Fruit fly (Drosophila melanogaster) ovary, adult (tissue): ENCODE data around the gene CG15530.

Experiments used
- CG17801 ChIP-seq: fragments of 200-800 bp; optimal IDR thresholded peaks from 2 replicates; lab custom pipeline; 2019; ENCODE audit warnings: missing biosample characterization, mild to moderate bottlenecking, missing genetic modification characterization, moderate library complexity; ENCODE audit not compliant: partially characterized antibody

CG15530 gene

DNA sequence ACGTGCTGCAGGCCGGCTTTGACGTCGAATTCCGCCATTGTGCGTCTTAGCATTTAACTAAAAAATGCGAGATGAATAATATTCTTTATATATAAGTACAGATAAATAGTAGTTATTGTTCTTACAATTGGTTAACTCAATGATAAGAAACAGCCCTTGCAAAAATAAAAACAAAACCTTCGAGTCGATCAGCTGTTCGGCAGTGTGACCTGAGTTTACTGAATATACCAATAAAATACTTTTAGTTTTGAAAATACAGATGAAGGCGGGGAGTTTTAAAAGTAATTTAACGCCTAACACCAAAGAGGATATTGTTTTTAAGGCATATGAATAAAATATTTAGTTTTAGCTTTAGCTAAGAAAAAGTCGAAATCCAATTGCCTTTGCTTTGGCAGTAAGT lies at the start of gene CG15530, which contains the start of gene CG1983:
Gene CG15530 (plus strand): TSS at position 384 of the 400 bp plus-strand sequence.
Gene CG1983 (minus strand): TSS at position 207 of the 400 bp plus-strand sequence.
- TF ChIP-seq CG17801 (GFP tag; lab: Kevin White, UChicago), result no peak

DNA sequence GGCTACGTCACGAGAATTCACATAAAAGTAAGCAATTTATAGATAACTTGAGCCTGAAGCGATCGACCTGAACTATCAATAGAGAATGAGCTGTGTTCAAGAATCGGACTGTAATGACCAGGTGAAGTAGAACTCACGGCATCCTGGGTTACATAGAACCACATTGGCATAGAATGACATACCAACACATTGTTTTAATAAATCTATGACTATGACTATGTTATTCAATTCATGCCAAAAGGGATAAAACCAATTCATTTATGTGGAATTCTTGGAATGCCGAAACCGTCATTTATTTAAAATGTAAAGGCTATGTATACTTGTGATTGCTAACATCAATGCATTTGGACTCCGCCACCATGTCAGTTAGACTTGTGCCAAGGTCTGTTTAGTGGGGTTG lies 48.7 kb upstream of the CG15530 start, which contains the start of gene Ppi1:
Gene Ppi1 (minus strand): TSS at position 101 of the 400 bp plus-strand sequence.
- no peak for TF ChIP-seq CG17801 (GFP tag; lab: Kevin White, UChicago)

DNA sequence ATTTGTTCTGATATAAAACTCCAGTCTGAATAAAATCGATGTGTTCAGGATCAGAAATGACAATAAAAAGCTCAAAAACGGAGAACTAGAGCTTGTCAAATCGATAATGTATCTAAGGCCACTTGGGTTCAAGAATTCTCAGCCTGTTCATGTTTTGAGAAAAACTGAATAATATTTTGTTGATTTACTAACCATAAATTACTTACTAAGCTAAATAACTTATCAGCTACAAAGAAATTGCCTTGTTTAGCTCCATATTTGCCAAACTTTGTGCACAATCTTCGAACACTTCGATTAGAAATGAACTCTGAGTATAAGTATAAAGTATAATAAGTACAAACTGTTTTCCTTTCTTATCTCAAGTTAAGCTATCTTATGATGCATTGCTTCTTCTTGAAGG lies 45.4 kb upstream of the CG15530 start, which contains the start of gene CG31029:
Gene CG31029 (minus strand): TSS at position 101 of the 400 bp plus-strand sequence.
- TF ChIP-seq CG17801 (GFP tag; lab: Kevin White, UChicago), result no peak

DNA sequence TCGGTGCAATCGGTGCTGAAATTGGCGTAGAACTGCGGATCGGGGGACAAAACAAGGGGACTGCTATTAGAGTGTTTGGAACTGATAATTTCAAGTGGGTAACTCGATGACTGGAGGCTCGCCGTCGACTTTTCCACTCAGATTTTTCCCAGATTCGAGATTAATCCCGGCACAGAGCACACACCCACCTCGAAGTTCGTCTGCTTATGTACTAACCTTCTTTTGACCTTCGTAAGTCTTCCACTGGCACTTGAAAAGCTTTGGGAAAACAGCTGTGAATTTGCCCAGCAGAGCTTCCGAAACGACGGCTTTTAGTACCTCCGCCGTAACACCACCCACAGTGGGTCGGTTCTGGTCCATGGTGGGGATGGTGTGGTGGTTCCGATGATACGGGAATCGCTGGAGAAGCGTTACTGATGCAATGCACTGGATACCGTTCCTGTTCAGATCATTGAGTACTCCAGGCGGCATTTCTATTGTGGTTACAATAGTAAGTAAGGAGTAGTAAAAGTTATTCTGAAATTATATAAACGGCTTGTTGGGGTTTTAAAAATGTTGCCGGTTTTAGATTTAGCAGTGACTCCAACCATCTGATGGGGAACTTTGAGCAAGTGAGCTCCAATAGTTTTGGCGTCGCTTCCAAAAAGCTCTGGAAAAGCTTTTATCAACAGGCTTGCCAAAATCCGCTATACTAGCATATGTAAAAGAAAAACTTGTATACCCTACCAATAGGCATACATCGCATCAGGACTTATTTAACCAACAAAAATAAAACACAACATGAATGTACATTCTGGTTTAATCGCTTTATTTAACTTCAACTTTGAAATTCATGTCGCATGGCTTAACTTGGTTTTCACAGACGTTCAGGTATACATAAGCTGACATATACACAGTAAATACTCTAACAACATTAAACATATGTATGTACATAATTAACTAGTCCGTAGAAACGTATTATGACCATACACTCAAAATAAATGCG lies 43.3 kb upstream of the CG15530 start, which contains the start of gene Tpi:
Gene Tpi (minus strand): TSS at position 537 of the 985 bp plus-strand sequence.
- peak; percentile 9 for TF ChIP-seq CG17801 (GFP tag; lab: Kevin White, UChicago)

DNA sequence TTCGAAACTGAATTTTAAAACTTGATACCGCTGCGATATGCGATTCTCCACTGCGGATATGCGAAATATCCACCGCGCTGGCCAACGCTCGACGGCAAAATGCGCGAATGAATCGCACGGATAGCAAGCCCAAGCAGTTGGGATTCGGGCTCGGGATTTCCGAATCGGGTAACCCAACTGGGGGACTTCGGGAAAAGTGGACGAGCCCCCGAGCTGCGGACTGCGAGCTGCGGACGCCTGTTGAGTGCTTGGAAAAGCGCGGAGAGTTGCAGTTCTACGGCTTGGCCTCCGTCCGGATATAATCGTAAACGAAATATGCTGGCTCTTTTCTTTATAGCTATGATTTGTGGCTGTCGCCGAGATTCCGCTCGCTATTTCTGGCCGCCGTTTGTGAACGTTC lies 28.2 kb upstream of the CG15530 start, which contains the start of gene AdoR:
Gene AdoR (minus strand): TSS at position 101 of the 400 bp plus-strand sequence.
- no peak for TF ChIP-seq CG17801 (GFP tag; lab: Kevin White, UChicago)

DNA sequence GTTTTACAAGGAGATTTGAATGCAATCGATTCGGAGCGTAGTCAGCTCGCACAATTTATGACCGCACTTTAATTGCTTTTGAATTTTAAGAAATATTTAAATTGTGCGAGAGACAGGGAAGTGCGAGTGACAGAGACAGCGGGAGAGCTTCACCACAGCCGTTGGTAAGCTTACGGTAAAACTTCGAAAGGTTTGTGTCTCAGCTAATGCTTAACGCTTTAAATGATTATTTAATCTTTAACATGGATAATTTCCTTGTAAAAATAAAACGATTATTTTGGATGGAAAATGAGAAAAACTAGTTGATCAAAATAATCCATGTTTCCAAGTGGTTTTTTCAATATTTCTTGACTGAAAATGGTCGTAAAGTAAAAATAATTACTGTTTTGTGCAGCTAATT lies 27.1 kb upstream of the CG15530 start:
- TF ChIP-seq CG17801 (GFP tag; lab: Kevin White, UChicago), result no peak

DNA sequence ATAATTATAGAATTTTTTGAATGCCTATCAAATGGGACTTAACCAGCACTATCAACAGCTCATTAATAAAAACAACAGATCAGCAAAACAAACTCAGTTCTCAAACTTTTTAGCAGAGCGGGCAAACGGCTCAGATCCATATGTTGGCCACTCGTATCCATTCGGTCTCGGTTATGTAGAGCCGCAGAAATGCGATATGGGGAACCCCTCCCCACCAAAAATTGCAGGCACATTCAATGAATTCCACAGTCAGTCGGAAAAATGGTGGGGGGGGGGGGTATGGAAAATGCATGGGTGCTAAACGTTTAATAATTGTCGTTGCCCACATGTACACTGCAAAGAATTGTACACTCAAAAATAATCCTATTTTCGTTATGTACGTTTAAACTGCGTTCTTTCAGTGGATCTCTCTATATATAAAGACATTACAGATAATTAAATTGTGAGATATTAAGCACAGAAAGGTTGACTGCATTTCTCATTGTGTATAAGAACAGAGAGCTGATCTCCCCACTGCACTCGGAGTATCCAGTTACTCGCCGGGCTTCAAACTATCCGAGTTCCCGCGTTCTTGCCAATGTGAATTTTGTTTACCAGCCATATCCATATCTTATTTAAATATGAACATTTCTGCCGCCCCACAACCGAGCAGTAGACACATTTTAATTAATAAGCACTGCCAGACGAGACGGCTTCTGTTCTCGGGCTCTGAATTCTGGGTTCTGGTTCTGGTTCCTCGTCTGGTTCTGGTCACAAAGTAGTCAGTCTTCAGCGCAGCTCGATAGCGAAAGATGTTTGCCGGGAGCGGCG lies 26.2 kb upstream of the CG15530 start, which contains the start of gene CG15529:
Gene CG15529 (plus strand): TSS at position 760 of the 810 bp plus-strand sequence.
- TF ChIP-seq CG17801 (GFP tag; lab: Kevin White, UChicago), result peak; percentile 36

DNA sequence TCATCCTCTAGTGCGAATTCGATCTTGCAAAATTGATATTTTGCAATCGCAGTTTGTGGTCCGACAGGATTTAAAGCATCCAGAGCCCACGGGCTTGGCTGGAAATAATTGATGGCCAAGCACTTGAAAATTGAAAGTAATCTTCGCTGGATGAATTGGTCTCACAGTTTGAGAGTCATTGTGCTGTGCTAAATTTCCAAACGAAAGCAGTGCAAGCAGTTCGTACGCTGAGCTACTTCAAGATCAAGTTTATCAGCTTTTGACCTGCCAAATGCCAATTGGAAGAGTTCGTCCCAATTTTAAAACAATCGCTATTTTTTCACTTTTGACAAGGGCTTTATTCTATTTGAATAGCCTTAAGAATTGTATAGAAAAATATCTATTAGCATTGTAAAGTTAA lies 23.8 kb upstream of the CG15530 start:
- no peak for TF ChIP-seq CG17801 (GFP tag; lab: Kevin White, UChicago)

DNA sequence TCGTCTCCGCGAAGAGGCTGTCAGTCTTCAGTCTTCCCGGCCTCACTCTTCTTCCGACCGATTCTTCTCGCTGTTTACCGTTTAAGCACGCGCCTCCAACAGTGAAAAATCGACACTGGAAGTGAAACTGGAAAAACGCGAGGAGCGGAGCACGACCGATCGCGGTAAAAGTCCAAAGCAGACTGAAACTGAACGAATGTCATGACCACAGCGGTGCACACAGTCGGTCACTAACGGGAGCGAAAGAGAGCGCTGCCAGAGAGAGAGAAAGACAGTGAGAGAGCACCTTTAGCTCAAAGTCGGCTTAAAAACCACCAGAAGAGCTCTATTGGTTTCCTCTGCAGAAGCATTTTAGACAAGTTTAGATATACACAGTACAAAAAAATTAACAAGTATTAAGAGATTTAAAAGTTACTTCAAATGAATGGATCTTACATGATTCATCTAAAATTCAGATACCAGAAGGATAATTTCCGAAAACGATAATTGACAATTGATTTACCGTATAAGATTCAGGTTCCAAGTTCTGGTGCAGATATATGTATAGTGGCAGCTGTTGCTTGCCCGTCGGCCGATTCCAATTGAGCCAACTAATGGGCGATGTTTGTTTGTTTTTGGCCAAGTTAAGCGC lies 17.2 kb upstream of the CG15530 start, which contains the start of gene CG11498:
Gene CG11498 (minus strand): TSS at position 162 of the 631 bp plus-strand sequence.
- TF ChIP-seq CG17801 (GFP tag; lab: Kevin White, UChicago), result no peak

DNA sequence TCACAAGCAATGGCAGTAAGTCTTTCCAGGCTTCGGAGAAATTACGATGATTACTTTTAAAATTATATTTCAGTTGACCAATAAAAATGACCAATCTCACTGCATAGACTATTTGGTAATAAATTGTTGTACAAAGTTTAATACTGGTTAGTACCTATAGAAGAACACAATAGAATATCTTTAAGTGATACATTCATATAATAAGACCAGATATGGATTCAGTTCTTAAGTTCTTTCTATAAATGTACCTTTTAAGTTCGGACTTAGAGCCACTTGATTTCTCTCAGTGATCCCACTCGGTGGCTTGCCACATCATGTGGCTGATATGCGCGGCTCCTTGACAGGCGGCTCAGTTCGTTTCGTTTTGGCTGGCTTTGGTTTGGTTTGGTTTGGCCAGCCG lies 14.4 kb upstream of the CG15530 start:
- no peak for TF ChIP-seq CG17801 (GFP tag; lab: Kevin White, UChicago)

DNA sequence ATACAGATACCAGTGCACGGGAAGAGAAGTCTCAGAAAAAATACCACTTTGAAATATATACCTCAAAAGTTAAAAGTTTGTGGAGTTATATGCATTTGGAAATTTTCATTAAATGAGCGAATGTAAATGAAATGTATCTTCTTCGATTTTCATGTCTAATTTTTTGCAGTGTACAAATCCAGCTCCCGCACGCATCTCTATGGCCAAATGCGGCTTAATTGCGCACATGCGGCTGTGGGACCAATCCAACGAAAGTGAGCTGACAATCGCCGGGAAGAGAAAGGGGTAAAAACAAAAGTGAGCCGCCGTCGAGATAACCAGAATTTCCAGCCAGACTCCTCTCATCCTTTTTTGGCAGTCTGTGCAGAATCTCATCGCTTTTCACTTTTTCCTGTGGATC lies 13.5 kb upstream of the CG15530 start:
- no peak for TF ChIP-seq CG17801 (GFP tag; lab: Kevin White, UChicago)

DNA sequence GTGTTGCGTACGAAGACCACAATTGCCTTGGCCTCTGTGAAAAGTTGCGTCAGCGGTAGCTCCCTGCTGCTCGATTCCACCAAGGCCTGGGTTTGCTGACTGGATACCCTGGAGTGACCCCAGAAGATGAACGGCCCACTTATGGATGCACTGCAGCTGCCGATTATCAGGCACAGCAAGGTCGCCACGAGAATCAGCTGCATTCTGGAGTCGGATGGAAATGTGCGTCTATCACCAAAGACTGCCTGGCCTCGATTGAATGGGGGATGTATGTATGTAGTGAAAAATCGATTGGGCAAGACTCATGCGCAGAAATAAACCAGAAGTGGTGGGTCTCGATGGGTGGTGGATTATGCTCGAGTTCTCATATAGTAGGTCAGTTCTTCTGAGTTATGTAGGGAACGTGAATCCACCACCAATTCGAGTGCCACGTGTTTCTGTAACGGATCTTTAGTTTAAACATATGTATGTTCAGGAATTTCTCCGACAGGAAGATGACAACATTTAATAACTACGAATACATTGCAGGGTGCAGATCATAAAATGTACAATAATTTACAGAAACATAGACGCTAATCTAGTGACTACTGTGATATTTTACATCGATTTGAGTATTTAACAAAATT lies 11.4 kb upstream of the CG15530 start, which contains the start of gene VhaAC45RP:
Gene VhaAC45RP (minus strand): TSS at position 261 of the 626 bp plus-strand sequence.
- TF ChIP-seq CG17801 (GFP tag; lab: Kevin White, UChicago), result no peak
